Worm (Caenorhabditis elegans) whole organism, L4 larva: Measurements from ENCODE around the gene sel-8.

Source experiments
- ceh-82 ChIP-seq: sonication (generic microtip); optimal IDR thresholded peaks from 2 replicates; lab custom pipeline; 2017; ENCODE audit warnings: missing biosample characterization, missing genetic modification characterization
- egl-27 ChIP-seq: sonication (generic microtip); optimal IDR thresholded peaks from 3 replicates; lab custom pipeline; 2017; ENCODE audit warnings: missing biosample characterization, missing genetic modification reagents, missing genetic modification characterization
- egl-43 ChIP-seq: fragments of 200-800 bp; sonication (Bioruptor generic); IDR thresholded peaks from 2 replicates; pipeline ENCODE4 v1.3.6; 2022; ENCODE audit warnings: missing genetic modification reagents, missing genetic modification characterization, missing compliant biosample characterization
- hif-1 ChIP-seq, 2 experiments: sonication (generic microtip); optimal IDR thresholded peaks; 2 replicates each; lab custom pipeline; 2016 to 2017; ENCODE audit warnings: missing compliant biosample characterization in 2 of 2, missing genetic modification characterization in 2 of 2, missing genetic modification reagents in 2 of 2, missing genotype in 2 of 2, mild to moderate bottlenecking in 1 of 2
- lin-13 ChIP-seq: fragments of 150-350 bp; optimal IDR thresholded peaks from 2 replicates; lab custom pipeline; 2014; ENCODE audit warnings: missing biosample characterization, missing genetic modification reagents, missing genetic modification characterization
- lin-39 ChIP-seq: fragments of 150-350 bp; optimal IDR thresholded peaks from 2 replicates; lab custom pipeline; 2014; ENCODE audit warnings: missing biosample characterization, missing genetic modification reagents, missing genetic modification characterization
- nhr-10 ChIP-seq: fragments of 150-350 bp; optimal IDR thresholded peaks from 2 replicates; lab custom pipeline; 2014; ENCODE audit warnings: missing biosample characterization, missing genetic modification characterization
- nhr-25 ChIP-seq: sonication (generic microtip); optimal IDR thresholded peaks from 2 replicates; lab custom pipeline; 2017; ENCODE audit warnings: missing genetic modification characterization, mild to moderate bottlenecking, missing compliant biosample characterization, antibody characterized with exemption, moderate library complexity, borderline replicate concordance; ENCODE audit not compliant: insufficient read depth
- pha-4 ChIP-seq, 2 experiments: fragments of 150-350 bp in 1 of 2; fragments of 200-800 bp in 1 of 2; sonication (Bioruptor generic) in 1 of 2; IDR thresholded peaks in 1 of 2; optimal IDR thresholded peaks in 1 of 2; 2 replicates each; pipeline versions ENCODE4 v1.3.6 to Lab custom; 2014 to 2022; ENCODE audit warnings: missing genetic modification characterization in 2 of 2, missing genetic modification reagents in 2 of 2, missing biosample characterization in 1 of 2, missing compliant biosample characterization in 1 of 2
- skn-1 ChIP-seq: fragments of 150-350 bp; optimal IDR thresholded peaks from 2 replicates; lab custom pipeline; 2014; ENCODE audit warnings: missing biosample characterization, missing genetic modification characterization
- snpc-4 ChIP-seq: fragments of 150-350 bp; optimal IDR thresholded peaks from 2 replicates; lab custom pipeline; 2014; ENCODE audit warnings: missing biosample characterization, missing genetic modification characterization
- ztf-11 ChIP-seq: fragments of 150-350 bp; optimal IDR thresholded peaks from 2 replicates; lab custom pipeline; 2014; ENCODE audit warnings: missing biosample characterization, missing genetic modification characterization

DNA sequence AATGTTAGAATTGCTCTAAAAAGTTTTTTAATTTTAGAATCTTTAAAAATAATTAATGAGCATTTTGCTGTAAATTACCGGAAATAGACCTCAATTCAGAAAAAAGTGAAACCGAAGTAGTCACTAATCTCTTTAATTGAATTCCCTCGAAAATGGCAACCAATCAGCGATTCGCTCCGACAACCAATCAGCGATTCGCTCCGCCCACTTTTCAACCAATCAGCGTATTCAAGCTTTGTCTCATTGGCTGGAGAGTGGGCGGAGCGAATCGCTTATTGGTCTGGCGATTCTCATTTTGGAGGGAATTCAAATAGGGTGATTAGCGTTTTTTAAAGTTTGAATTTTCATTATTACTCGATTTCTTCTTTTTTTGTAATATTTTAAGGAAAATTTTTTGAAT is 7.9 kb upstream of the sel-8 start:
- TF ChIP-seq nhr-25 (no peak), skn-1 (tag; lab: Kevin White, UChicago) (no peak), nhr-10 (no peak), snpc-4 (tag; lab: Kevin White, UChicago) (no peak), lin-39 (tag; lab: Kevin White, UChicago) (no peak), pha-4 (GFP tag; IDR thresholded peaks at IDR 0.05; lab: Robert Waterston, UW) (no peak), pha-4 (tag; optimal IDR thresholded peaks at IDR 0.05; lab: Kevin White, UChicago) (no peak), egl-27 (tag; lab: Kevin White, UChicago) (no peak), ceh-82 (tag; lab: Kevin White, UChicago) (no peak), egl-43 (GFP tag; lab: Robert Waterston, UW) (no peak), lin-13 (GFP tag; lab: Kevin White, UChicago) (no peak), ztf-11 (tag; lab: Kevin White, UChicago) (no peak), hif-1 (tag; optimal IDR thresholded peaks at IDR 0.05; lab: Kevin White, UChicago) (no peak)
